Worm (Caenorhabditis elegans): ENCODE results near the gene C25E10.13.

DNA sequence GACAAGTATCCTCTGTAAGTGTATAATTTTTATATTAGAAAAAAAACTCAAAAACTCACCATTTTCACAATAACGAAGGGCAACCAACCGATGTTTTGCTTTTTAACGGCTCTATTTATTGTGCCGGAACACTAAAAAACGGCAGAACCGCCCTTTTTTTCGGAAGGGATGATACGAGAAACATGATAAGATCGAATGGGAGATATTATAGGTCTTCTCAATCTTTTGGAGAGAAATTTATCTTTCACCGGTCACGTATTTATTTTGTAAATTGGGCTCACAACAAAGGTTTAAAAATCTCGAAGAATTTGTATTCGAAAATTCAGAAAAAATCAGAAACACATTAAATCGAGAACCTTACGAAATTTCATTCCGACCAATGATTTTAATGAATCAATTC lies 4.8 kb upstream of the C25E10.13 start, which contains the start of gene swm-1:
- TF ChIP-seq nhr-28 (tag; optimal IDR thresholded peaks at IDR 0.05) (no peak), mep-1 (tag; optimal IDR thresholded peaks at IDR 0.05) (no peak), blmp-1 (tag; optimal IDR thresholded peaks at IDR 0.05) (no peak), ces-1 (GFP tag; optimal IDR thresholded peaks at IDR 0.05) (no peak), elt-3 (tag; optimal IDR thresholded peaks at IDR 0.05) (no peak), nhr-12 (tag; optimal IDR thresholded peaks at IDR 0.05) (no peak), zip-8 (tag; optimal IDR thresholded peaks at IDR 0.05) (no peak), drap-1 (GFP tag; optimal IDR thresholded peaks at IDR 0.05) (no peak), hlh-1 (tag; optimal IDR thresholded peaks at IDR 0.05) (no peak), lin-13 (tag; optimal IDR thresholded peaks at IDR 0.05) (no peak), unc-39 (tag; optimal IDR thresholded peaks at IDR 0.05) (no peak), pha-4 (tag; optimal IDR thresholded peaks at IDR 0.05) (no peak)
